Fruit fly (Drosophila melanogaster): ENCODE measurements around the gene Pak3.

Pak3 gene

dm6 chr3R:16432665-16433065 is 21.0 kb downstream of the Pak3 start, which contains the start of gene Fntb (continued):
- TF ChIP-seq pita (GFP tag; optimal IDR thresholded peaks at IDR 0.05): no peak
- TF ChIP-seq CG9817 (tag; optimal IDR thresholded peaks at IDR 0.05): peak; percentile 66
- peak; percentile 54 for TF ChIP-seq CG15696 (tag; optimal IDR thresholded peaks at IDR 0.05)
- TF ChIP-seq wdn (GFP tag; IDR thresholded peaks at IDR 0.05): peak; percentile 41; the same call in 1 of the 2 replicates
- no peak for TF ChIP-seq CG4282 (GFP tag; optimal IDR thresholded peaks at IDR 0.05)
- peak; percentile 92 for TF ChIP-seq CG10267 (tag; optimal IDR thresholded peaks at IDR 0.05)
- TF ChIP-seq Spps (tag; optimal IDR thresholded peaks at IDR 0.05): peak; percentile 49
- peak; percentile 58 for TF ChIP-seq CG15601 (tag; optimal IDR thresholded peaks at IDR 0.05)
- no peak for TF ChIP-seq CG43689 (GFP tag; IDR thresholded peaks at IDR 0.05)
- peak; percentile 74 for TF ChIP-seq dysf (GFP tag; IDR thresholded peaks at IDR 0.05)
- no peak for TF ChIP-seq CG8944 (GFP tag; optimal IDR thresholded peaks at IDR 0.05)
- peak; percentile 62 for TF ChIP-seq CrebB (tag; optimal IDR thresholded peaks at IDR 0.05)
- no peak for TF ChIP-seq z (GFP tag; IDR thresholded peaks at IDR 0.05)
- TF ChIP-seq Camta (GFP tag; optimal IDR thresholded peaks at IDR 0.05): peak; percentile 14
- TF ChIP-seq Ravus (GFP tag; IDR thresholded peaks at IDR 0.05): no peak
- no peak for TF ChIP-seq pan (optimal IDR thresholded peaks at IDR 0.05)
- peak in 1 of 2 experiments; percentile 58 for TF ChIP-seq pan (GFP tag; optimal IDR thresholded peaks at IDR 0.05 in 1 of 2, IDR thresholded peaks at IDR 0.05 in 1 of 2)
- peak; percentile 78 for TF ChIP-seq Fer3 (tag; optimal IDR thresholded peaks at IDR 0.05)
- TF ChIP-seq CG7372 (GFP tag; IDR thresholded peaks at IDR 0.05): peak; percentile 20; the same call in 1 of the 2 replicates
- no peak for TF ChIP-seq Eip74EF (GFP tag; optimal IDR thresholded peaks at IDR 0.05)
- peak; percentile 18 for TF ChIP-seq NC2β (GFP tag; optimal IDR thresholded peaks at IDR 0.05)
- TF ChIP-seq CG8388 (GFP tag; optimal IDR thresholded peaks at IDR 0.05): peak; percentile 58
- no peak for TF ChIP-seq CG4360 (GFP tag; IDR thresholded peaks at IDR 0.05)
- TF ChIP-seq D (optimal IDR thresholded peaks at IDR 0.05): no peak
- TF ChIP-seq D (GFP tag; optimal IDR thresholded peaks at IDR 0.05): peak; percentile 57
- no peak for TF ChIP-seq CG11560 (tag; IDR thresholded peaks at IDR 0.05)
- TF ChIP-seq CG6791 (GFP tag; IDR thresholded peaks at IDR 0.05; ENCODE audit: partially characterized antibody): no peak
- peak; percentile 50 for TF ChIP-seq CG33557 (GFP tag; optimal IDR thresholded peaks at IDR 0.05)
- TF ChIP-seq CG11723 (GFP tag; optimal IDR thresholded peaks at IDR 0.05): no peak
- peak; percentile 86 for TF ChIP-seq gem (tag; optimal IDR thresholded peaks at IDR 0.05)
- TF ChIP-seq CG7556 (GFP tag; optimal IDR thresholded peaks at IDR 0.05): peak; percentile 51

- peak; percentile 55 for TF ChIP-seq MTF-1 (GFP tag; optimal IDR thresholded peaks at IDR 0.05; ENCODE audit: borderline replicate concordance)
- no peak for TF ChIP-seq rib (GFP tag; IDR thresholded peaks at IDR 0.05)
- no peak for TF ChIP-seq CG9727 (GFP tag; optimal IDR thresholded peaks at IDR 0.05)
- no peak for TF ChIP-seq CG3065 (GFP tag; optimal IDR thresholded peaks at IDR 0.05)
- no peak for TF ChIP-seq CG32767 (GFP tag; IDR thresholded peaks at IDR 0.05)
- TF ChIP-seq Oli (tag; optimal IDR thresholded peaks at IDR 0.05): no peak
- TF ChIP-seq wek (GFP tag; optimal IDR thresholded peaks at IDR 0.05): peak; percentile 71
- TF ChIP-seq H15 (GFP tag; IDR thresholded peaks at IDR 0.05): no peak
- TF ChIP-seq row (GFP tag; IDR thresholded peaks at IDR 0.05): no peak
- TF ChIP-seq nau (GFP tag; optimal IDR thresholded peaks at IDR 0.05): no peak
- no peak for TF ChIP-seq CG34376 (GFP tag; optimal IDR thresholded peaks at IDR 0.05)
- TF ChIP-seq D19A (tag; optimal IDR thresholded peaks at IDR 0.05): no peak
- TF ChIP-seq croc (GFP tag; conservative IDR thresholded peaks at IDR 0.05): no peak
- peak; percentile 1 for TF ChIP-seq CG17802 (tag; optimal IDR thresholded peaks at IDR 0.05)
- peak; percentile 58 for TF ChIP-seq her (GFP tag; optimal IDR thresholded peaks at IDR 0.05)
- no peak for TF ChIP-seq Awh (GFP tag; IDR thresholded peaks at IDR 0.05)
- peak; percentile 49 for TF ChIP-seq CG34224 (GFP tag; IDR thresholded peaks at IDR 0.05; ENCODE audit: partially characterized antibody)
- TF ChIP-seq CG10267 (tag; optimal IDR thresholded peaks at IDR 0.05): peak; percentile 29
- no peak for TF ChIP-seq CG15073 (GFP tag; optimal IDR thresholded peaks at IDR 0.05)
- peak; percentile 100 for TF ChIP-seq CG31365 (tag; optimal IDR thresholded peaks at IDR 0.05)
- no peak for TF ChIP-seq Kr (GFP tag; optimal IDR thresholded peaks at IDR 0.05)
- no peak for TF ChIP-seq tgo (GFP tag; IDR thresholded peaks at IDR 0.05)
- peak; percentile 62 for TF ChIP-seq CG33213 (GFP tag; optimal IDR thresholded peaks at IDR 0.05)
Measured at dm6 chr3R:16431707-16432106, 21.9 kb downstream of the Pak3 start.
